Worm (Caenorhabditis elegans) whole organism, young adult: ENCODE measurements around the gene C54G10.1.

ENCODE experiments used
- B0336.3 ChIP-seq: fragments of 200-800 bp; sonication (Bioruptor generic); IDR thresholded peaks from 2 replicates; pipeline ENCODE4 v1.3.6; 2022; ENCODE audit warnings: missing genetic modification characterization, missing compliant biosample characterization
- ama-1 ChIP-seq, 3 experiments: fragments of 150-350 bp in 1 of 3; sonication (generic microtip) in 2 of 3; optimal IDR thresholded peaks; 2 replicates each; lab custom pipeline; 2014 to 2018; ENCODE audit warnings: missing biosample characterization in 2 of 3, missing genetic modification characterization in 2 of 3, missing genetic modification reagents in 2 of 3

- no peak for TF ChIP-seq ama-1 (optimal IDR thresholded peaks at IDR 0.05; lab: Kevin White, UChicago)
- TF ChIP-seq ama-1 (GFP tag; optimal IDR thresholded peaks at IDR 0.05; lab: Kevin White, UChicago) = no peak
- no peak for TF ChIP-seq B0336.3
Observed at ce11 chrV:14614454-14614853, 26.4 kb upstream of the C54G10.1 start.
